Worm (Caenorhabditis elegans) whole organism, mixed stage, embryonic: ENCODE results near the gene T04F3.3.
A peak's percentile ranks its signal among the peaks of the same experiment; 100 is the strongest.

Experiments used
- M03D4.4 ChIP-seq: sonication (generic microtip); optimal IDR thresholded peaks from 2 replicates; lab custom pipeline; 2017; ENCODE audit warnings: mild to moderate bottlenecking, missing genetic modification characterization, missing compliant biosample characterization
- bed-3 ChIP-seq: fragments of 200-800 bp; sonication (Bioruptor generic); optimal IDR thresholded peaks from 3 replicates; lab custom pipeline; 2018; ENCODE audit warnings: mild to moderate bottlenecking, missing genetic modification characterization, moderate library complexity, missing compliant biosample characterization
- blmp-1 ChIP-seq: fragments of 150-350 bp; optimal IDR thresholded peaks from 2 replicates; lab custom pipeline; 2014; ENCODE audit warnings: missing biosample characterization, missing genetic modification characterization
- ceh-39 ChIP-seq: fragments of 150-350 bp; optimal IDR thresholded peaks from 2 replicates; lab custom pipeline; 2014; ENCODE audit warnings: missing biosample characterization, missing genetic modification characterization
- ceh-43 ChIP-seq: fragments of 200-800 bp; sonication (Bioruptor generic); optimal IDR thresholded peaks from 2 replicates; lab custom pipeline; 2018; ENCODE audit warnings: mild to moderate bottlenecking, missing genetic modification characterization, moderate library complexity, missing compliant biosample characterization
- ceh-83 ChIP-seq: fragments of 200-800 bp; sonication (Bioruptor generic); optimal IDR thresholded peaks from 2 replicates; lab custom pipeline; 2018; ENCODE audit warnings: mild to moderate bottlenecking, missing genetic modification characterization, missing compliant biosample characterization
- ces-1 ChIP-seq: fragments of 150-350 bp; optimal IDR thresholded peaks from 2 replicates; lab custom pipeline; 2014; ENCODE audit warnings: missing biosample characterization, missing genetic modification reagents, missing genetic modification characterization
- cnd-1 ChIP-seq: fragments of 200-800 bp; sonication (Bioruptor generic); optimal IDR thresholded peaks from 2 replicates; lab custom pipeline; 2018; ENCODE audit warnings: mild to moderate bottlenecking, missing genetic modification characterization, missing compliant biosample characterization
- drap-1 ChIP-seq: fragments of 200-800 bp; sonication (Bioruptor generic); optimal IDR thresholded peaks from 3 replicates; lab custom pipeline; 2018; ENCODE audit warnings: mild to moderate bottlenecking, missing genetic modification characterization, missing compliant biosample characterization
- elt-1 ChIP-seq: sonication (generic microtip); optimal IDR thresholded peaks from 2 replicates; lab custom pipeline; 2017; ENCODE audit warnings: missing genetic modification characterization, mild to moderate bottlenecking, missing compliant biosample characterization, antibody characterized with exemption, moderate library complexity, borderline replicate concordance; ENCODE audit not compliant: insufficient read depth
- elt-3 ChIP-seq: fragments of 150-350 bp; optimal IDR thresholded peaks from 2 replicates; lab custom pipeline; 2014; ENCODE audit warnings: missing biosample characterization, missing genetic modification characterization
- flh-1 ChIP-seq: fragments of 200-800 bp; sonication (Bioruptor generic); optimal IDR thresholded peaks from 2 replicates; lab custom pipeline; 2018; ENCODE audit warnings: mild to moderate bottlenecking, missing genetic modification characterization, moderate library complexity, missing compliant biosample characterization
- ham-2 ChIP-seq: fragments of 200-800 bp; sonication (Bioruptor generic); optimal IDR thresholded peaks from 2 replicates; lab custom pipeline; 2018; ENCODE audit warnings: mild to moderate bottlenecking, missing genetic modification characterization, missing compliant biosample characterization
- hlh-1 ChIP-seq: fragments of 150-350 bp; optimal IDR thresholded peaks from 2 replicates; lab custom pipeline; 2014; ENCODE audit warnings: missing biosample characterization, missing genetic modification reagents, missing genetic modification characterization
- lin-13 ChIP-seq: fragments of 150-350 bp; optimal IDR thresholded peaks from 2 replicates; lab custom pipeline; 2014; ENCODE audit warnings: missing biosample characterization, missing genetic modification characterization
- lin-32 ChIP-seq: fragments of 200-800 bp; sonication (Bioruptor generic); optimal IDR thresholded peaks from 2 replicates; lab custom pipeline; 2018; ENCODE audit warnings: mild to moderate bottlenecking, missing genetic modification characterization, missing compliant biosample characterization
- lsy-2 ChIP-seq: fragments of 150-350 bp; optimal IDR thresholded peaks from 2 replicates; lab custom pipeline; 2014; ENCODE audit warnings: missing biosample characterization, missing genetic modification characterization
- mab-5 ChIP-seq: fragments of 150-350 bp; optimal IDR thresholded peaks from 2 replicates; lab custom pipeline; 2014; ENCODE audit warnings: missing biosample characterization, missing genetic modification characterization
- mep-1 ChIP-seq: fragments of 150-350 bp; optimal IDR thresholded peaks from 2 replicates; lab custom pipeline; 2017; ENCODE audit warnings: missing biosample characterization, missing genetic modification reagents, missing genetic modification characterization, inconsistent platforms
- mls-2 ChIP-seq: sonication (generic microtip); optimal IDR thresholded peaks from 2 replicates; lab custom pipeline; 2016; ENCODE audit warnings: mild to moderate bottlenecking, missing genetic modification characterization, moderate library complexity, missing compliant biosample characterization
- nhr-12 ChIP-seq: fragments of 150-350 bp; optimal IDR thresholded peaks from 2 replicates; lab custom pipeline; 2014; ENCODE audit warnings: missing biosample characterization, missing genetic modification characterization
- nhr-2 ChIP-seq: fragments of 150-350 bp; optimal IDR thresholded peaks from 2 replicates; lab custom pipeline; 2014; ENCODE audit warnings: missing biosample characterization, missing genetic modification characterization
- nhr-237 ChIP-seq: fragments of 150-350 bp; optimal IDR thresholded peaks from 2 replicates; lab custom pipeline; 2014; ENCODE audit warnings: missing biosample characterization, missing genetic modification characterization
- nhr-28 ChIP-seq: fragments of 150-350 bp; optimal IDR thresholded peaks from 2 replicates; lab custom pipeline; 2014; ENCODE audit warnings: missing biosample characterization, missing genetic modification characterization
- nhr-76 ChIP-seq: sonication (generic microtip); optimal IDR thresholded peaks from 2 replicates; lab custom pipeline; 2017; ENCODE audit warnings: missing biosample characterization, missing genetic modification characterization
- pha-4 ChIP-seq: fragments of 150-350 bp; optimal IDR thresholded peaks from 2 replicates; lab custom pipeline; 2018; ENCODE audit warnings: missing biosample characterization, missing genetic modification reagents, missing genetic modification characterization
- sem-2 ChIP-seq: fragments of 200-800 bp; sonication (Bioruptor generic); optimal IDR thresholded peaks from 2 replicates; lab custom pipeline; 2018; ENCODE audit warnings: mild to moderate bottlenecking, missing genetic modification characterization, missing compliant biosample characterization
- snpc-4 ChIP-seq: fragments of 150-350 bp; optimal IDR thresholded peaks from 2 replicates; lab custom pipeline; 2014; ENCODE audit warnings: missing biosample characterization, missing genetic modification characterization
- sptf-1 ChIP-seq: sonication (generic microtip); optimal IDR thresholded peaks from 2 replicates; lab custom pipeline; 2017; ENCODE audit warnings: mild to moderate bottlenecking, missing genetic modification characterization, moderate library complexity, missing compliant biosample characterization
- tbx-8 ChIP-seq: fragments of 200-800 bp; sonication (Bioruptor generic); optimal IDR thresholded peaks from 2 replicates; lab custom pipeline; 2018; ENCODE audit warnings: mild to moderate bottlenecking, missing genetic modification characterization, moderate library complexity, missing compliant biosample characterization
- unc-120 ChIP-seq: sonication (generic microtip); optimal IDR thresholded peaks from 2 replicates; lab custom pipeline; 2017; ENCODE audit warnings: missing genetic modification characterization, missing compliant biosample characterization; ENCODE audit not compliant: poor library complexity, severe bottlenecking
- unc-39 ChIP-seq: fragments of 150-350 bp; optimal IDR thresholded peaks from 2 replicates; lab custom pipeline; 2014; ENCODE audit warnings: missing biosample characterization, missing genetic modification characterization
- unc-62 ChIP-seq: fragments of 150-350 bp; optimal IDR thresholded peaks from 2 replicates; lab custom pipeline; 2014; ENCODE audit warnings: missing biosample characterization, missing genetic modification reagents, missing genetic modification characterization
- zip-8 ChIP-seq: fragments of 150-350 bp; optimal IDR thresholded peaks from 2 replicates; lab custom pipeline; 2014; ENCODE audit warnings: missing biosample characterization, missing genetic modification characterization
- ztf-11 ChIP-seq: fragments of 150-350 bp; optimal IDR thresholded peaks from 2 replicates; lab custom pipeline; 2014; ENCODE audit warnings: missing biosample characterization, missing genetic modification characterization

Gene T04F3.3

ce11 chrV:11779310-11779709, 20.6 kb downstream of the T04F3.3 start:
- no peak for TF ChIP-seq ztf-11
- no peak for TF ChIP-seq ceh-39 (tag; lab: Kevin White, UChicago)
- TF ChIP-seq unc-62 (GFP tag; lab: Kevin White, UChicago): no peak
- no peak for TF ChIP-seq bed-3 (GFP tag; lab: Kevin White, UChicago)
- no peak for TF ChIP-seq ham-2
- TF ChIP-seq elt-1: peak; percentile 33

- no peak for TF ChIP-seq mab-5 (tag; lab: Kevin White, UChicago)
- TF ChIP-seq unc-62 (GFP tag; lab: Kevin White, UChicago): peak; percentile 74
- TF ChIP-seq, all 35 proteins: peak for 1
These were observed 21.1 kb downstream of the T04F3.3 start for ce11 chrV:11779810-11780209.

ce11 chrV:11782809-11783440, 24.2 kb downstream of the T04F3.3 start, which contains the start of gene F55A11.11:
Gene F55A11.11 (plus strand): TSS chrV:11783149.
- TF ChIP-seq pha-4 (tag; lab: Kevin White, UChicago): peak; percentile 92
- peak; percentile 86 for TF ChIP-seq tbx-8 (GFP tag; lab: Kevin White, UChicago)
- TF ChIP-seq drap-1: peak; percentile 99
- no peak for TF ChIP-seq nhr-76
- peak; percentile 28 for TF ChIP-seq lsy-2 (tag; lab: Kevin White, UChicago)
- peak; percentile 92 for TF ChIP-seq ceh-43 (GFP tag; lab: Kevin White, UChicago)
- peak; percentile 96 for TF ChIP-seq lin-32 (GFP tag; lab: Kevin White, UChicago)
- peak; percentile 57 for TF ChIP-seq mep-1
- TF ChIP-seq sem-2 (GFP tag; lab: Kevin White, UChicago): peak; percentile 94
- peak; percentile 98 for TF ChIP-seq mls-2 (tag; lab: Kevin White, UChicago)
- peak; percentile 95 for TF ChIP-seq unc-120 (tag; lab: Kevin White, UChicago)
- peak; percentile 60 for TF ChIP-seq hlh-1 (tag; lab: Kevin White, UChicago)
- peak; percentile 97 for TF ChIP-seq ceh-83 (GFP tag; lab: Kevin White, UChicago)
- peak; percentile 46 for TF ChIP-seq nhr-28 (tag; lab: Kevin White, UChicago)
- peak; percentile 73 for TF ChIP-seq unc-62 (GFP tag; lab: Kevin White, UChicago)
- TF ChIP-seq nhr-237 (tag; lab: Kevin White, UChicago): peak; percentile 41
- no peak for TF ChIP-seq zip-8 (tag; lab: Kevin White, UChicago)
- TF ChIP-seq nhr-2: no peak
- peak; percentile 97 for TF ChIP-seq M03D4.4 (tag; lab: Kevin White, UChicago)
- TF ChIP-seq snpc-4 (tag; lab: Kevin White, UChicago): no peak
- peak; percentile 28 for TF ChIP-seq ceh-39 (tag; lab: Kevin White, UChicago)
- no peak for TF ChIP-seq ces-1 (GFP tag; lab: Kevin White, UChicago)
- TF ChIP-seq blmp-1: no peak
- TF ChIP-seq unc-39 (tag; lab: Kevin White, UChicago): peak; percentile 52
- peak; percentile 98 for TF ChIP-seq sptf-1
- TF ChIP-seq ham-2: peak; percentile 98
- peak; percentile 97 for TF ChIP-seq cnd-1
- TF ChIP-seq ztf-11: peak; percentile 60
- peak; percentile 91 for TF ChIP-seq bed-3 (GFP tag; lab: Kevin White, UChicago)
- no peak for TF ChIP-seq elt-3 (tag; lab: Kevin White, UChicago)
- no peak for TF ChIP-seq mab-5 (tag; lab: Kevin White, UChicago)
- TF ChIP-seq flh-1: peak; percentile 90
- TF ChIP-seq elt-1: peak; percentile 17
- peak; percentile 83 for TF ChIP-seq lin-13 (tag; lab: Kevin White, UChicago)
- peak; percentile 85 for TF ChIP-seq nhr-12 (tag; lab: Kevin White, UChicago)

- TF ChIP-seq ceh-43 (GFP tag; lab: Kevin White, UChicago): no peak
- no peak for TF ChIP-seq nhr-12 (tag; lab: Kevin White, UChicago)
- TF ChIP-seq unc-62 (GFP tag; lab: Kevin White, UChicago): no peak
- no peak for TF ChIP-seq unc-120 (tag; lab: Kevin White, UChicago)
- no peak for TF ChIP-seq sem-2 (GFP tag; lab: Kevin White, UChicago)
- TF ChIP-seq sptf-1: no peak
- TF ChIP-seq mls-2 (tag; lab: Kevin White, UChicago): no peak
- no peak for TF ChIP-seq flh-1
- no peak for TF ChIP-seq nhr-2
- TF ChIP-seq blmp-1: no peak
- no peak for TF ChIP-seq ceh-39 (tag; lab: Kevin White, UChicago)
- TF ChIP-seq ztf-11: no peak
- TF ChIP-seq ces-1 (GFP tag; lab: Kevin White, UChicago): no peak
- no peak for TF ChIP-seq elt-3 (tag; lab: Kevin White, UChicago)
- no peak for TF ChIP-seq mab-5 (tag; lab: Kevin White, UChicago)
- TF ChIP-seq pha-4 (tag; lab: Kevin White, UChicago): no peak
- TF ChIP-seq nhr-28 (tag; lab: Kevin White, UChicago): no peak
These were observed 28.5 kb downstream of the T04F3.3 start, which contains the start of gene F55A11.7 for ce11 chrV:11787258-11787657. Gene F55A11.7 (minus strand): TSS chrV:11787443.
